Worm (Caenorhabditis elegans): ENCODE data around the gene E03H12.7.
"Not testable (repeated sequence)": the region's sequence is repeated elsewhere in the genome, so short reads cannot be mapped to it uniquely, and the experiment has no call there.

E03H12.7 gene

DNA sequence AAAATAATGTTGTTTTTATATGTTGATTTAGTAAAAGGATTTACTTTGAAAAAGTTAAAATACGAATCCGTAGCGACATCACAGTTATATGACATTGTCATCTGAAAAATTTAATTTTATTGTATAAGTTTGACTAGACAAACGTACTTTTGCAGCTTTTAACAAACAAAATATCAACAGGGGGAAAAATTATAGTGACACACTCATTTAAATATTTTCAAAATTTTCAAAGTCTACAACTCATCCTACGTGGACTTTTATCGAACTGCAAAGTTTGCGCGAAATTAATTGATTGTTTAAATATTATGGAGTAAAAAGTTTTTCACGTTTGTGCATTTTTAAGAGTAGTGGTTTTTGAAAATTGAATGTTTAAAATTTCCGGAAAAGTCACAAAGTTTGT, 37.2 kb upstream of the E03H12.7 start, which contains the start of gene C09B9.85:
Gene C09B9.85, minus strand, starts transcription at position 101 of the 400 bp plus-strand sequence.
- TF ChIP-seq nhr-237 (tag; optimal IDR thresholded peaks at IDR 0.05) (no peak), tbx-2 (tag; optimal IDR thresholded peaks at IDR 0.05) (no peak), hmg-11 (tag; optimal IDR thresholded peaks at IDR 0.05) (no peak), lin-15B (tag; optimal IDR thresholded peaks at IDR 0.05) (no peak), fkh-10 (GFP tag; optimal IDR thresholded peaks at IDR 0.05) (no peak), mml-1 (tag; optimal IDR thresholded peaks at IDR 0.05) (no peak), ama-1 (optimal IDR thresholded peaks at IDR 0.05) (no peak), mdl-1 (tag; optimal IDR thresholded peaks at IDR 0.05) (no peak), R02D3.7 (tag; optimal IDR thresholded peaks at IDR 0.05) (no peak)

DNA sequence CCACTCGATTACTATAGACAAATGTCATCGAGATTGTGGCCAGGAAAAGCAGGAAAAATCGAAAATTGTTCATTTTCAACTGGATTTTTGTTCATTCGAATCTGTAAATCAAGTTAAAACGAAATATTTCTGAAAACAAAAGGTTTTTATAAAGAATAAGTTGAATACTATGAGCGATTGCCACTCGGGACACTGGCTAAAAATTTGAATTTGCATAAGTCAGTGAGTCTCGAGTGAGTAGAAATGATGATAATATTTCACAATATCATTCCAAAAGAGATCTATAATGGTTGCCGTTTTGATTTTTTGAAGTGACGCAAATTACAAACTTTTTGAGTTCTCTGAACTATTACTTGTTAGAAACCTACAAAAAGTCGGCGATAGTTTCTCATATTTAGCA, 32.1 kb upstream of the E03H12.7 start, which contains the start of gene T28H11.8:
Gene T28H11.8, minus strand, starts transcription at position 101 of the 400 bp plus-strand sequence.
- TF ChIP-seq ama-1 (optimal IDR thresholded peaks at IDR 0.05) = no peak
- TF ChIP-seq nhr-12 (tag; optimal IDR thresholded peaks at IDR 0.05) = no peak
- no peak for TF ChIP-seq ztf-11 (tag; optimal IDR thresholded peaks at IDR 0.05)
- TF ChIP-seq egl-5 (tag; optimal IDR thresholded peaks at IDR 0.05) = no peak
- TF ChIP-seq unc-39 (tag; optimal IDR thresholded peaks at IDR 0.05) = no peak

DNA sequence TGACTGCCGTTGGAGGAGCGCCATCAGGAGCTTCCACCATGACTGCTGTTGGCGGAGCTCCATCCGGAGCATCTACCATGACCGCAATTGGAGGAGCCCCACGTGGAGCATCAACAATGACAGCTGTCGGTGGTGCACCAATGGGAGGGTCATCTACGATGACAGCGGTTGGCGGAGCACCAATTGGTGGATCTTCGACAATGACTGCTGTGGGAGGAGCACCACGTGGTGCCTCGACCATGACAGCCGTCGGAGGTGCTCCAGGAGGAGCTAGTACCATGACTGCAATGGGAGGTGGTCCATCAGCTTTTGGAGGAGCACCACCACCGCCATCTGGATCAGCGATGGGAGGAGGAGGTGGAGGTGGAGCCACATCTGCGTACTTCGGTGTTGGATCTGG, 28.6 kb upstream of the E03H12.7 start, which contains the start of gene T28H11.7:
Gene T28H11.7, minus strand, starts transcription at position 101 of the 400 bp plus-strand sequence.
- TF ChIP-seq zag-1 (tag; optimal IDR thresholded peaks at IDR 0.05); nhr-43 (tag; optimal IDR thresholded peaks at IDR 0.05; ENCODE audit: poor library complexity, severe bottlenecking); sea-2 (GFP tag; optimal IDR thresholded peaks at IDR 0.05): not testable (repeated sequence)

DNA sequence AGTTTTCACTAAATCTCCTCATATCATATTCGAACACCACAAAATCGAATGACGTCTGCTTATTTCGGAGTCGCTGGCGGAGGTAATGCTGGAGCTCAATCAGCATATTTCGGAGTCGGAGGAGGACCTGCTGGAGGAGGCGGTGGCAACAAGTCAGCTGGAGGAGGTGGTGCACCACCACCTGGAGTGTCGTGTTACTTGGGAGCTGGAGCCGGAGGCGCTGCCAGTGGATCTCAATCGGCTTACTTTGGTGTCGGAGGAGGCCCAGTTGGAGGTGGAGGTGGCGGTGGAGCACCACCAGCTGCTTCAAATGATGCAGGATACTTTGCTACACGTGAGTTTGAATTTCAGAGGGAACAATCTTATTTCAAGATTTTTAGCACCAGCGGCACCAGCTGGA, 28.0 kb upstream of the E03H12.7 start, which contains the start of gene ssq-4:
Gene ssq-4, plus strand, starts transcription at position 19 of the 400 bp plus-strand sequence.
- not testable (repeated sequence) for TF ChIP-seq nhr-43 (tag; optimal IDR thresholded peaks at IDR 0.05; ENCODE audit: poor library complexity, severe bottlenecking); nhr-12 (tag; optimal IDR thresholded peaks at IDR 0.05); ztf-11 (tag; optimal IDR thresholded peaks at IDR 0.05)

DNA sequence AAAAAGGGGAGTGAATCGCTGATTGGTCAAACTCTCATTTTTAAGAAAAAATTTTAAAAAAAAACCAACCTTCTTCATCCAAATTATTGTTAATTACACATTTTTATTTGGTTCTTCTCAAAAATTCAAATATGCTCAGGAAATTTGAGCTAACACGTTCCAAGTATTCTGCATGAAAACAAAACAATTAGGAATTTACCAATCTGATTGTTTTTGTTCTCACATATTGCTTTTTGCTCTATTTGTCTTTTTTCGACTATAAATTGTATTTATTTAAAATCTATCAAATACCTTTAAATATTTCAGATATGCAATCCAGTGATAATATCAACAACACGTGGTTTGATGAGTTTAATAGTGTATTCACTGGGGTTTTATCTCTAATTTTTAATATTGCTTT, 23.8 kb upstream of the E03H12.7 start, which contains the start of gene srm-1:
Gene srm-1, plus strand, starts transcription at position 301 of the 400 bp plus-strand sequence.
- TF ChIP-seq elt-2 (tag; optimal IDR thresholded peaks at IDR 0.05) (no peak), ceh-28 (tag; optimal IDR thresholded peaks at IDR 0.05) (no peak), nhr-12 (tag; optimal IDR thresholded peaks at IDR 0.05) (no peak), unc-62 (GFP tag; optimal IDR thresholded peaks at IDR 0.05) (no peak), fkh-10 (GFP tag; optimal IDR thresholded peaks at IDR 0.05) (no peak), nhr-43 (tag; optimal IDR thresholded peaks at IDR 0.05; ENCODE audit: poor library complexity, severe bottlenecking) (no peak)

DNA sequence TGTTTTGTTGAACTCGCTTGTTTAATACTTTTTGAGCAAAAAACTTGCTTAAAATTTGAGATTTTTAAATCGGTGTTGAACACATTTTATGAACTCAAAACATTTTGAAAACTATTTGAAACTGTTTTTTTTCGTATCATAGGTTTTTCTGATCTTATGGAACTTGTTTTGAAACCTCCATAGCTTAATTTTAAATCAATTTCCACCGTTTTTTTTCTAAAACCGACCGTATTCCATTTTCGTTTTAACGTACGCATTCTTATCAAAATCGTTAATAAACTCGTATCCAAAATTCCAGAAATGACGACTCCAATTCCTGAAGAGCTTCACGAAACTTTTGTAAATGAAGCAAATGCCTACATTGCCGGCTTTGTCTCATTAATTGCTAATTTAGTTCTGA, 19.9 kb upstream of the E03H12.7 start, which contains the start of gene srm-2:
Gene srm-2, plus strand, starts transcription at position 301 of the 400 bp plus-strand sequence.
- no peak for TF ChIP-seq nhr-76 (tag; optimal IDR thresholded peaks at IDR 0.05)
- no peak for TF ChIP-seq ama-1 (optimal IDR thresholded peaks at IDR 0.05)
- no peak for TF ChIP-seq elt-2 (tag; optimal IDR thresholded peaks at IDR 0.05)
- TF ChIP-seq nhr-237 (tag; optimal IDR thresholded peaks at IDR 0.05) = no peak
- TF ChIP-seq zag-1 (tag; optimal IDR thresholded peaks at IDR 0.05) = no peak
- TF ChIP-seq skn-1 (tag; optimal IDR thresholded peaks at IDR 0.05) = no peak
- TF ChIP-seq nhr-28 (tag; optimal IDR thresholded peaks at IDR 0.05) = no peak
- no peak for TF ChIP-seq lin-39 (tag; optimal IDR thresholded peaks at IDR 0.05)
- no peak for TF ChIP-seq nhr-77 (tag; optimal IDR thresholded peaks at IDR 0.05)
- TF ChIP-seq nhr-67 (tag; optimal IDR thresholded peaks at IDR 0.05) = no peak
- TF ChIP-seq snpc-4 (tag; optimal IDR thresholded peaks at IDR 0.05) = no peak
- TF ChIP-seq jun-1 (tag; optimal IDR thresholded peaks at IDR 0.05) = no peak
- no peak for TF ChIP-seq egl-27 (tag; optimal IDR thresholded peaks at IDR 0.05)
- no peak for TF ChIP-seq ztf-4 (tag; optimal IDR thresholded peaks at IDR 0.05)
- no peak for TF ChIP-seq eor-1 (tag; optimal IDR thresholded peaks at IDR 0.05)

DNA sequence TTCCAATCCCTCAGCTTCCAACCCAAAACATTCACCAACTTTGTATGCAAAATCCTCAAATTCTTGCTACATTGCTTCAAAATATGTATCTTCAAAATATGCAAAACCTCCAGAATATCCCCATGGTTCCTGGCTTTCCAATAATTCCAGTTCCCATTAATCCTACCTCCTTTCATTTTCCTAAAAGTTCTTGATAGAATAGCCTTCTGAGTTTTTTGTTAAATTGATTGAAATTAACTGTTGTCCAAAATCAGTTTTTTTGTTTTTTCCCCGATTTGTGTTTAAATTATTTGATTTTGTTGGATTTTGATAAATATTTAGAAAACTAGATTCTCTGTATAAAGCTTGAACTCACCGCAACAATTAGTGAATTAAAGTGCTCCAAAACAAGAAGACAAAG, 16.7 kb upstream of the E03H12.7 start:
- TF ChIP-seq ceh-82 (tag; optimal IDR thresholded peaks at IDR 0.05) (no peak), nhr-76 (tag; optimal IDR thresholded peaks at IDR 0.05) (no peak), lsy-12 (tag; optimal IDR thresholded peaks at IDR 0.05) (no peak), egl-27 (tag; optimal IDR thresholded peaks at IDR 0.05) (no peak), fos-1 (tag; optimal IDR thresholded peaks at IDR 0.05) (no peak), ztf-4 (tag; optimal IDR thresholded peaks at IDR 0.05) (no peak)
